Worm (Caenorhabditis elegans): Measurements from ENCODE around the gene T16A1.10.

DNA sequence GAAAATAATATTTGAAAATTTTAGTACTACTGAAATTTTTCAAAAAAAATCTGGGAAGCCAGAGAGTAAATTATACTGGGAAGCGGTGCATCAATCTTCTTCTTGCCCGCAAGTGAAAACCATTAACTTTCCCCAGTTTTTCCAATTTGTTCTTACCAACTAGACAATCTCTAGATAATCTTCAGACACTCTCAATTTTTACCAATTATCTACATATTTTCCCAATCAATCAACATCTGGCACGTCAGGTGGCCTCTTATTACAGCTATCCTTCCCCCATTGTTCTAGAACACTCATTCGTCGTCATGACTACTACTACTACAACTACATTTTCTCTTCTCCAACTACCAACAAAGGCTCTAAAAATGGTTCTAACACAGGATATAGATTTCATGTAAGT is 27.4 kb downstream of the T16A1.10 start, which contains the start of gene fbxb-6:
- TF ChIP-seq ceh-13 (GFP tag; optimal IDR thresholded peaks at IDR 0.05) (no peak), hmg-4 (GFP tag; optimal IDR thresholded peaks at IDR 0.05) (no peak), tbx-37 (GFP tag; conservative IDR thresholded peaks at IDR 0.05) (no peak)
